Worm (Caenorhabditis elegans): Measurements from ENCODE around the gene T19D2.13.

The T19D2.13 gene

ce11 chrX:3944961-3945587 lies 2.9 kb upstream of the T19D2.13 start:
- TF ChIP-seq lag-1 (GFP tag; IDR thresholded peaks at IDR 0.05) (no peak), snpc-3.4 (tag; optimal IDR thresholded peaks at IDR 0.05) (no peak), mes-4 (tag; optimal IDR thresholded peaks at IDR 0.05) (no peak), F33H1.4 (GFP tag; IDR thresholded peaks at IDR 0.05) (no peak), mcd-1 (GFP tag; IDR thresholded peaks at IDR 0.05) (no peak), madf-6 (GFP tag; IDR thresholded peaks at IDR 0.05) (no peak), tbp1 (GFP tag; optimal IDR thresholded peaks at IDR 0.05) (no peak), efl-1 (GFP tag; optimal IDR thresholded peaks at IDR 0.05) (no peak)

ce11 chrX:3944073-3944472 lies 1.9 kb upstream of the T19D2.13 start:
- TF ChIP-seq ztf-26 (tag; optimal IDR thresholded peaks at IDR 0.05) (no peak), egl-44 (GFP tag; IDR thresholded peaks at IDR 0.05) (no peak), lag-1 (GFP tag; IDR thresholded peaks at IDR 0.05) (no peak), nfyb-1 (GFP tag; IDR thresholded peaks at IDR 0.05) (0 out of 2 replicates have a peak, but pooled peaks have one; percentile 8), atf-7 (tag; optimal IDR thresholded peaks at IDR 0.05) (no peak), rcor-1 (GFP tag; IDR thresholded peaks at IDR 0.05) (no peak), Y56A3A.18 (GFP tag; IDR thresholded peaks at IDR 0.05) (no peak), Y95B8A.8 (GFP tag; IDR thresholded peaks at IDR 0.05) (no peak), ceh-79 (tag; optimal IDR thresholded peaks at IDR 0.05) (no peak), nhr-80 (tag; optimal IDR thresholded peaks at IDR 0.05) (peak; percentile 57), him-1 (tag; optimal IDR thresholded peaks at IDR 0.05) (no peak), F55B11.4 (tag; optimal IDR thresholded peaks at IDR 0.05; ENCODE audit: borderline replicate concordance, insufficient read depth) (no peak), cebp-1 (GFP tag; IDR thresholded peaks at IDR 0.05) (no peak), cebp-1 (tag; optimal IDR thresholded peaks at IDR 0.05) (peak; percentile 5), bed-2 (GFP tag; IDR thresholded peaks at IDR 0.05) (no peak), F37B4.10 (GFP tag; IDR thresholded peaks at IDR 0.05) (no peak), ztf-22 (GFP tag; optimal IDR thresholded peaks at IDR 0.05) (no peak), B0035.1 (tag; optimal IDR thresholded peaks at IDR 0.05) (no peak)

ce11 chrX:3943213-3943612 lies 1.0 kb upstream of the T19D2.13 start, which contains the start of gene ptp-4A2:
Gene ptp-4A2 (minus strand): TSS chrX:3943313.
- no peak for TF ChIP-seq Y53F4B.3 (GFP tag; IDR thresholded peaks at IDR 0.05)
- TF ChIP-seq madf-10 (tag; optimal IDR thresholded peaks at IDR 0.05), result no peak
- TF ChIP-seq mcd-1 (GFP tag; IDR thresholded peaks at IDR 0.05), result no peak
- TF ChIP-seq unc-130 (GFP tag; optimal IDR thresholded peaks at IDR 0.05), result no peak
- TF ChIP-seq ztf-6 (GFP tag; IDR thresholded peaks at IDR 0.05), result no peak
- TF ChIP-seq mxl-1 (tag; optimal IDR thresholded peaks at IDR 0.05), result no peak
- no peak for TF ChIP-seq madf-8 (GFP tag; conservative IDR thresholded peaks at IDR 0.05)
- TF ChIP-seq Y95B8A.8 (GFP tag; IDR thresholded peaks at IDR 0.05), result no peak
- no peak for TF ChIP-seq C06A6.2 (GFP tag; conservative IDR thresholded peaks at IDR 0.05)

- TF ChIP-seq bed-2 (GFP tag; IDR thresholded peaks at IDR 0.05) (no peak), sdz-38 (tag; optimal IDR thresholded peaks at IDR 0.05) (no peak), tlf-1 (GFP tag; optimal IDR thresholded peaks at IDR 0.05) (no peak), ceh-91 (GFP tag; IDR thresholded peaks at IDR 0.05) (no peak), F22D6.2 (tag; optimal IDR thresholded peaks at IDR 0.05) (no peak), Y67H2A.10 (GFP tag; conservative IDR thresholded peaks at IDR 0.05) (no peak), T26A5.8 (tag; optimal IDR thresholded peaks at IDR 0.05) (no peak), repo-1 (tag; optimal IDR thresholded peaks at IDR 0.05) (no peak), atf-7 (tag; optimal IDR thresholded peaks at IDR 0.05) (no peak), snpc-1.3 (tag; optimal IDR thresholded peaks at IDR 0.05; ENCODE audit: insufficient read depth) (no peak)
Measured at ce11 chrX:3938950-3939349, 3.2 kb downstream of the T19D2.13 start, which contains the start of gene T19D2.3. Gene T19D2.3 (plus strand): TSS chrX:3939250.

Data from whole organism, young adult.